Worm (Caenorhabditis elegans) whole organism, L4 larva: ENCODE data around the gene wht-3.

ENCODE experiments used
- ZK546.5 ChIP-seq, 2 experiments: sonication (generic microtip); optimal IDR thresholded peaks; 2 replicates each; lab custom pipeline; 2017; ENCODE audit warnings: missing biosample characterization in 2 of 2, missing genetic modification characterization in 2 of 2
- lir-3 ChIP-seq: sonication (generic microtip); optimal IDR thresholded peaks from 2 replicates; lab custom pipeline; 2016; ENCODE audit warnings: mild to moderate bottlenecking, missing genetic modification characterization, missing compliant biosample characterization

DNA sequence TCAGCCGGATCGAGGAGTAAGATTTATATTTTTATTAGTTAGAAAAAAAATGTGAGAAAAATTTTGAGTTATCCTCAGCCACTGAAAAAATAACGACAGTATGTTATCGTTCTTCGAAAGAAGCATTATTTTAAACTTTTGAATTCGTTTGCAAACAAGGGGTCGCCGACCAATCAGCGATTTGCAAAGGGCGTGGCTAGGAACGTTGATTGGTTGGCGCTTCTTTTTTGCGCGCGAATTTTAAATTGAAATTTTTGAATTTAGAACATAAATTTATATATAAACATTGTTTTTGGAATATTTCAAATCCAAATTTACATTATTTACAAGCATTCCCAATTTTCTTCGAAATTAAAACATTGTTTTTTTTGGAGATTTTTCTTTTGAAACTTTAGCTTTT is 8.2 kb downstream of the wht-3 start:
- TF ChIP-seq ZK546.5 (tag; optimal IDR thresholded peaks at IDR 0.05; lab: Kevin White, UChicago) (no peak), lir-3 (tag; lab: Kevin White, UChicago) (no peak)
